Worm (Caenorhabditis elegans): ENCODE data around the gene pals-26.

DNA sequence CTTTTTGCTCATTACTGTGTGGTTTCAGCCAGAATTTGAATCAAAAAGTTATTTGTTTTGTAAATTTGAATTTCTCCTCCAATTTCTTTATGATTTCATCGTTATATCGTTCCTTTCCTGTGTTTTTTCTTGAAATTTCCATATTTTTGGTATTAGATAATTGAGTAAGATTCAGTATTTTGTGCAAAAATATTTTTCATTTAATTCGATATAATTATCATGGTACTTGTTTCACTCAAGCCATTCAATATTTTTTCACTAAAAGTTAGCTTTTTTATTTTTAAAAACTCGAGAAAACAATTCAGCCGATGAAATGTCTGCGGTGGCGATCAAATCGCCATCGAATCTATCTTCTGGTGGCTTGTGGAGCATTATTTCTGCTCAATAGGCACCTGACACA, 29.9 kb upstream of the pals-26 start, which contains the start of gene hse-5:
- TF ChIP-seq elt-3 (tag; optimal IDR thresholded peaks at IDR 0.05) = no peak
- TF ChIP-seq egl-27 (tag; optimal IDR thresholded peaks at IDR 0.05) = no peak
- no peak for TF ChIP-seq skn-1 (tag; optimal IDR thresholded peaks at IDR 0.05)
- TF ChIP-seq ZK546.5 (tag; optimal IDR thresholded peaks at IDR 0.05) = no peak
- no peak for TF ChIP-seq lin-13 (GFP tag; optimal IDR thresholded peaks at IDR 0.05)

Data from whole organism, L2 larva.